Worm (Caenorhabditis elegans) whole organism, young adult: ENCODE results near the gene C47A4.5.

ENCODE experiments used
- B0019.2 ChIP-seq: fragments of 200-800 bp; sonication (Bioruptor generic); conservative IDR thresholded peaks from 2 replicates; pipeline ENCODE4 v1.3.6; 2022; ENCODE audit warnings: missing genetic modification reagents, missing genetic modification characterization, missing compliant biosample characterization
- C17E4.6 ChIP-seq: fragments of 200-800 bp; sonication (Bioruptor generic); IDR thresholded peaks from 2 replicates; pipeline ENCODE4 v1.3.6; 2022; ENCODE audit warnings: missing genetic modification reagents, missing genetic modification characterization, missing compliant biosample characterization
- F10E7.11 ChIP-seq: sonication (generic microtip); optimal IDR thresholded peaks from 2 replicates; lab custom pipeline; 2017; ENCODE audit warnings: mild to moderate bottlenecking, missing genetic modification characterization, moderate library complexity, missing compliant biosample characterization
- F22D6.2 ChIP-seq: sonication (generic microtip); optimal IDR thresholded peaks from 2 replicates; lab custom pipeline; 2016; ENCODE audit warnings: mild to moderate bottlenecking, missing genetic modification characterization, missing compliant biosample characterization
- F23B12.7 ChIP-seq: sonication (generic microtip); optimal IDR thresholded peaks from 2 replicates; lab custom pipeline; 2017; ENCODE audit warnings: missing genetic modification characterization, mild to moderate bottlenecking, missing compliant biosample characterization, antibody characterized with exemption, moderate library complexity; ENCODE audit not compliant: insufficient read depth
- F39B2.1 ChIP-seq: fragments of 200-800 bp; sonication (Bioruptor generic); IDR thresholded peaks from 2 replicates; pipeline ENCODE4 v1.3.6; 2022; ENCODE audit warnings: missing genetic modification reagents, missing genetic modification characterization, missing compliant biosample characterization
- Y53G8AR.9 ChIP-seq: fragments of 200-800 bp; sonication (Bioruptor generic); conservative IDR thresholded peaks from 2 replicates; pipeline ENCODE4 v1.3.6; 2022; ENCODE audit warnings: missing genetic modification reagents, missing genetic modification characterization, missing compliant biosample characterization
- Y67H2A.10 ChIP-seq: fragments of 200-800 bp; sonication (Bioruptor generic); conservative IDR thresholded peaks from 2 replicates; pipeline ENCODE4 v1.3.6; 2022; ENCODE audit warnings: missing genetic modification reagents, missing genetic modification characterization, missing compliant biosample characterization
- aptf-2 ChIP-seq: fragments of 200-800 bp; sonication (Bioruptor generic); conservative IDR thresholded peaks from 2 replicates; pipeline ENCODE4 v1.3.6; 2022; ENCODE audit warnings: missing genetic modification reagents, missing genetic modification characterization, missing compliant biosample characterization
- aptf-3 ChIP-seq: fragments of 200-800 bp; sonication (Bioruptor generic); IDR thresholded peaks from 2 replicates; pipeline ENCODE4 v1.3.6; 2022; ENCODE audit warnings: missing genetic modification characterization, missing compliant biosample characterization
- atf-7 ChIP-seq: sonication (generic microtip); optimal IDR thresholded peaks from 2 replicates; lab custom pipeline; 2017; ENCODE audit warnings: mild to moderate bottlenecking, missing genetic modification characterization, missing compliant biosample characterization
- attf-6 ChIP-seq: fragments of 200-800 bp; sonication (Bioruptor generic); IDR thresholded peaks from 2 replicates; pipeline ENCODE4 v1.3.6; 2022; ENCODE audit warnings: missing genetic modification reagents, missing genetic modification characterization, missing compliant biosample characterization
- ceh-40 ChIP-seq: fragments of 200-800 bp; sonication (Bioruptor generic); IDR thresholded peaks from 2 replicates; pipeline ENCODE4 v1.3.6; 2022; ENCODE audit warnings: missing genetic modification characterization, missing compliant biosample characterization
- ceh-91 ChIP-seq: fragments of 200-800 bp; sonication (Bioruptor generic); IDR thresholded peaks from 2 replicates; pipeline ENCODE4 v1.3.6; 2022; ENCODE audit warnings: missing genetic modification reagents, missing genetic modification characterization, missing compliant biosample characterization
- dox-1 ChIP-seq: fragments of 200-800 bp; sonication (Bioruptor generic); IDR thresholded peaks from 2 replicates; pipeline ENCODE4 v1.3.6; 2022; ENCODE audit warnings: missing genetic modification reagents, missing genetic modification characterization, missing compliant biosample characterization
- dpff-1 ChIP-seq: sonication (generic microtip); optimal IDR thresholded peaks from 2 replicates; lab custom pipeline; 2017; ENCODE audit warnings: mild to moderate bottlenecking, missing genetic modification characterization, missing compliant biosample characterization
- dpl-1 ChIP-seq: fragments of 150-350 bp; optimal IDR thresholded peaks from 2 replicates; lab custom pipeline; 2014; ENCODE audit warnings: missing biosample characterization, missing genetic modification reagents, missing genetic modification characterization
- efl-1 ChIP-seq: fragments of 150-350 bp; optimal IDR thresholded peaks from 2 replicates; lab custom pipeline; 2014; ENCODE audit warnings: missing biosample characterization, missing genetic modification reagents, missing genetic modification characterization
- ets-4 ChIP-seq: fragments of 200-800 bp; sonication (Bioruptor generic); optimal IDR thresholded peaks from 2 replicates; lab custom pipeline; 2018; ENCODE audit warnings: mild to moderate bottlenecking, missing genetic modification characterization, missing compliant biosample characterization
- fkh-3 ChIP-seq: sonication (generic microtip); optimal IDR thresholded peaks from 2 replicates; lab custom pipeline; 2016; ENCODE audit warnings: mild to moderate bottlenecking, missing genetic modification characterization, missing compliant biosample characterization
- gei-17 ChIP-seq: fragments of 200-800 bp; sonication (Bioruptor generic); optimal IDR thresholded peaks from 2 replicates; lab custom pipeline; 2018; ENCODE audit warnings: mild to moderate bottlenecking, missing genetic modification characterization, missing compliant biosample characterization
- hsf-1 ChIP-seq: fragments of 200-800 bp; sonication (Bioruptor generic); IDR thresholded peaks from 2 replicates; pipeline ENCODE4 v1.3.6; 2022; ENCODE audit warnings: missing genetic modification reagents, missing genetic modification characterization, missing compliant biosample characterization
- let-526 ChIP-seq: fragments of 200-800 bp; sonication (Bioruptor generic); IDR thresholded peaks from 2 replicates; pipeline ENCODE4 v1.3.6; 2022; ENCODE audit warnings: missing genetic modification reagents, missing genetic modification characterization, missing compliant biosample characterization
- let-607 ChIP-seq, 2 experiments: fragments of 200-800 bp in 1 of 2; sonication (Bioruptor generic) in 1 of 2; sonication (generic microtip) in 1 of 2; optimal IDR thresholded peaks; 2 replicates each; lab custom pipeline; 2016 to 2018; ENCODE audit warnings: mild to moderate bottlenecking in 2 of 2, missing compliant biosample characterization in 2 of 2, missing genetic modification characterization in 2 of 2, moderate library complexity in 2 of 2, missing genotype in 1 of 2
- nfya-1 ChIP-seq: sonication (generic microtip); optimal IDR thresholded peaks from 2 replicates; lab custom pipeline; 2017; ENCODE audit warnings: antibody characterized with exemption, missing compliant biosample characterization, missing genetic modification characterization, borderline replicate concordance; ENCODE audit not compliant: insufficient read depth
- nfya-2 ChIP-seq: fragments of 200-800 bp; sonication (Bioruptor generic); IDR thresholded peaks from 2 replicates; pipeline ENCODE4 v1.3.6; 2022; ENCODE audit warnings: missing genetic modification reagents, missing genetic modification characterization, missing compliant biosample characterization
- nfyb-1 ChIP-seq: fragments of 200-800 bp; sonication (Bioruptor generic); IDR thresholded peaks from 2 replicates; pipeline ENCODE4 v1.3.6; 2022; ENCODE audit warnings: missing genetic modification reagents, missing genetic modification characterization, missing compliant biosample characterization
- nhr-27 ChIP-seq: fragments of 200-800 bp; sonication (Bioruptor generic); optimal IDR thresholded peaks from 2 replicates; lab custom pipeline; 2018; ENCODE audit warnings: mild to moderate bottlenecking, missing genetic modification characterization, moderate library complexity, missing compliant biosample characterization
- nhr-80 ChIP-seq: sonication (generic microtip); optimal IDR thresholded peaks from 2 replicates; lab custom pipeline; 2016; ENCODE audit warnings: missing genetic modification characterization, missing compliant biosample characterization
- pbrm-1 ChIP-seq: fragments of 200-800 bp; sonication (Bioruptor generic); IDR thresholded peaks from 2 replicates; pipeline ENCODE4 v1.3.6; 2022; ENCODE audit warnings: missing genetic modification reagents, missing genetic modification characterization, missing compliant biosample characterization
- pha-4 ChIP-seq: fragments of 150-350 bp; sonication (generic microtip); optimal IDR thresholded peaks from 2 replicates; lab custom pipeline; 2014; ENCODE audit warnings: missing biosample characterization, missing genetic modification reagents, missing genetic modification characterization
- rec-8 ChIP-seq, 2 experiments: sonication (generic microtip); optimal IDR thresholded peaks; 2 replicates each; lab custom pipeline; 2016; ENCODE audit warnings: mild to moderate bottlenecking in 2 of 2, missing genetic modification characterization in 2 of 2, missing genetic modification reagents in 2 of 2, missing genotype in 2 of 2, missing biosample characterization in 1 of 2, missing compliant biosample characterization in 1 of 2, moderate library complexity in 1 of 2
- repo-1 ChIP-seq: sonication (generic microtip); optimal IDR thresholded peaks from 2 replicates; lab custom pipeline; 2017; ENCODE audit warnings: mild to moderate bottlenecking, missing genetic modification characterization, missing compliant biosample characterization
- snpc-1.1 ChIP-seq: sonication (generic microtip); optimal IDR thresholded peaks from 2 replicates; lab custom pipeline; 2017; ENCODE audit warnings: missing genetic modification characterization, mild to moderate bottlenecking, missing compliant biosample characterization, antibody characterized with exemption, moderate library complexity, missing genotype, missing genetic modification reagents; ENCODE audit not compliant: insufficient read depth
- snpc-1.3 ChIP-seq: sonication (generic microtip); optimal IDR thresholded peaks from 2 replicates; lab custom pipeline; 2017; ENCODE audit warnings: missing genetic modification characterization, mild to moderate bottlenecking, missing compliant biosample characterization, antibody characterized with exemption, moderate library complexity, missing genotype, missing genetic modification reagents; ENCODE audit not compliant: insufficient read depth
- snpc-3.4 ChIP-seq: sonication (generic microtip); optimal IDR thresholded peaks from 2 replicates; lab custom pipeline; 2017; ENCODE audit warnings: missing genetic modification characterization, mild to moderate bottlenecking, missing compliant biosample characterization, antibody characterized with exemption, moderate library complexity, missing genotype, missing genetic modification reagents
- tbx-9 ChIP-seq: sonication (generic microtip); optimal IDR thresholded peaks from 2 replicates; lab custom pipeline; 2016; ENCODE audit warnings: borderline replicate concordance, missing genetic modification characterization, inconsistent platforms, missing compliant biosample characterization
- unc-62 ChIP-seq: fragments of 150-350 bp; optimal IDR thresholded peaks from 2 replicates; lab custom pipeline; 2014; ENCODE audit warnings: missing biosample characterization, missing genetic modification reagents, missing genetic modification characterization
- xnd-1 ChIP-seq: sonication (generic microtip); optimal IDR thresholded peaks from 2 replicates; lab custom pipeline; 2016; ENCODE audit warnings: missing genotype, missing genetic modification reagents, missing genetic modification characterization, missing compliant biosample characterization
- zfh-2 ChIP-seq: fragments of 200-800 bp; sonication (Bioruptor generic); conservative IDR thresholded peaks from 2 replicates; pipeline ENCODE4 v1.3.6; 2022; ENCODE audit warnings: missing genetic modification reagents, missing genetic modification characterization, missing compliant biosample characterization
- zim-3 ChIP-seq: sonication (generic microtip); optimal IDR thresholded peaks from 2 replicates; lab custom pipeline; 2017; ENCODE audit warnings: mild to moderate bottlenecking, missing genetic modification characterization, moderate library complexity, missing compliant biosample characterization
- ztf-3 ChIP-seq: fragments of 200-800 bp; sonication (Bioruptor generic); optimal IDR thresholded peaks from 2 replicates; lab custom pipeline; 2018; ENCODE audit warnings: mild to moderate bottlenecking, missing genetic modification characterization, missing compliant biosample characterization
- ztf-6 ChIP-seq: fragments of 200-800 bp; sonication (Bioruptor generic); IDR thresholded peaks from 2 replicates; pipeline ENCODE4 v1.3.6; 2022; ENCODE audit warnings: missing genetic modification reagents, missing genetic modification characterization, missing compliant biosample characterization

Gene C47A4.5

ce11 chrIV:13716735-13717134 is 28.8 kb upstream of the C47A4.5 start:
- TF ChIP-seq snpc-1.1 (no peak), attf-6 (peak; percentile 44; the same call in 1 of the 2 replicates), nhr-27 (tag; lab: Kevin White, UChicago) (no peak), unc-62 (peak; percentile 94)

- TF ChIP-seq unc-62 (peak; percentile 94), ceh-91 (GFP tag; lab: Robert Waterston, UW) (no peak), atf-7 (no peak), snpc-1.3 (no peak), nfya-1 (tag; lab: Kevin White, UChicago) (no peak), let-607 (tag; optimal IDR thresholded peaks at IDR 0.05; lab: Kevin White, UChicago) (no peak)
Measured at ce11 chrIV:13718918-13719317, 26.6 kb upstream of the C47A4.5 start.

ce11 chrIV:13721000-13721399 is 24.5 kb upstream of the C47A4.5 start:
- TF ChIP-seq ztf-6 (GFP tag; lab: Robert Waterston, UW) (no peak), rec-8 (tag; optimal IDR thresholded peaks at IDR 0.05; lab: Kevin White, UChicago) (no peak), nfya-2 (GFP tag; lab: Robert Waterston, UW) (no peak), C17E4.6 (no peak), F39B2.1 (GFP tag; lab: Robert Waterston, UW) (no peak), dpl-1 (GFP tag; lab: Kevin White, UChicago) (no peak), repo-1 (tag; lab: Kevin White, UChicago) (no peak), tbx-9 (no peak), let-526 (GFP tag; lab: Robert Waterston, UW) (no peak), dox-1 (GFP tag; lab: Robert Waterston, UW) (no peak), gei-17 (GFP tag; lab: Kevin White, UChicago) (no peak), pbrm-1 (GFP tag; lab: Robert Waterston, UW) (no peak), F22D6.2 (tag; lab: Kevin White, UChicago) (no peak), Y53G8AR.9 (GFP tag; lab: Robert Waterston, UW) (no peak), F10E7.11 (tag; lab: Kevin White, UChicago) (no peak), zim-3 (tag; lab: Kevin White, UChicago) (no peak), snpc-1.1 (no peak), F23B12.7 (no peak), Y67H2A.10 (GFP tag; lab: Robert Waterston, UW) (no peak)

ce11 chrIV:13725201-13725600 is 20.3 kb upstream of the C47A4.5 start:
- TF ChIP-seq dpff-1 (tag; lab: Kevin White, UChicago) (no peak), nfya-2 (GFP tag; lab: Robert Waterston, UW) (no peak), ztf-6 (GFP tag; lab: Robert Waterston, UW) (no peak), aptf-2 (no peak), nhr-80 (peak; percentile 100), pbrm-1 (GFP tag; lab: Robert Waterston, UW) (no peak), repo-1 (tag; lab: Kevin White, UChicago) (no peak), efl-1 (GFP tag; lab: Kevin White, UChicago) (no peak), ets-4 (GFP tag; lab: Kevin White, UChicago) (peak; percentile 52), Y53G8AR.9 (GFP tag; lab: Robert Waterston, UW) (no peak), hsf-1 (GFP tag; lab: Robert Waterston, UW) (no peak), B0019.2 (GFP tag; lab: Robert Waterston, UW) (no peak), aptf-3 (GFP tag; lab: Robert Waterston, UW) (no peak), ztf-3 (GFP tag; lab: Kevin White, UChicago) (no peak), xnd-1 (no peak), fkh-3 (tag; lab: Kevin White, UChicago) (no peak), C17E4.6 (no peak), snpc-3.4 (no peak), ceh-40 (GFP tag; lab: Robert Waterston, UW) (no peak), pha-4 (tag; lab: Kevin White, UChicago) (peak; percentile 49), nfyb-1 (no peak), zim-3 (tag; lab: Kevin White, UChicago) (no peak), zfh-2 (GFP tag; lab: Robert Waterston, UW) (no peak)
